Worm (Caenorhabditis elegans) whole organism, L3 larva: ENCODE measurements around the gene M163.22.

Experiments used
- R02D3.7 ChIP-seq: fragments of 150-350 bp; optimal IDR thresholded peaks from 2 replicates; lab custom pipeline; 2014; ENCODE audit warnings: missing biosample characterization, missing genetic modification characterization
- ZK546.5 ChIP-seq: sonication (generic microtip); optimal IDR thresholded peaks from 2 replicates; lab custom pipeline; 2017; ENCODE audit warnings: missing biosample characterization, missing genetic modification characterization
- aly-2 ChIP-seq: fragments of 150-350 bp; optimal IDR thresholded peaks from 2 replicates; lab custom pipeline; 2014; ENCODE audit warnings: missing biosample characterization, missing genetic modification characterization
- ama-1 ChIP-seq: fragments of 150-350 bp; optimal IDR thresholded peaks from 2 replicates; lab custom pipeline; 2018
- ceh-16 ChIP-seq: sonication (generic microtip); optimal IDR thresholded peaks from 2 replicates; lab custom pipeline; 2017; ENCODE audit warnings: missing biosample characterization, missing genetic modification characterization
- ceh-28 ChIP-seq: fragments of 150-350 bp; optimal IDR thresholded peaks from 2 replicates; lab custom pipeline; 2014; ENCODE audit warnings: missing biosample characterization, missing genetic modification reagents, missing genetic modification characterization
- ceh-82 ChIP-seq: fragments of 150-350 bp; optimal IDR thresholded peaks from 2 replicates; lab custom pipeline; 2014; ENCODE audit warnings: missing biosample characterization, missing genetic modification characterization
- ceh-9 ChIP-seq: sonication (generic microtip); optimal IDR thresholded peaks from 2 replicates; lab custom pipeline; 2018; ENCODE audit warnings: missing biosample characterization, missing genetic modification characterization
- daf-12 ChIP-seq: fragments of 150-350 bp; optimal IDR thresholded peaks from 2 replicates; lab custom pipeline; 2014; ENCODE audit warnings: missing biosample characterization, missing genetic modification reagents, missing genetic modification characterization
- egl-5 ChIP-seq: fragments of 150-350 bp; optimal IDR thresholded peaks from 2 replicates; lab custom pipeline; 2017; ENCODE audit warnings: missing biosample characterization, missing genetic modification reagents, missing genetic modification characterization, inconsistent platforms
- elt-1 ChIP-seq: fragments of 150-350 bp; optimal IDR thresholded peaks from 2 replicates; lab custom pipeline; 2014; ENCODE audit warnings: missing biosample characterization, missing genetic modification characterization
- elt-2 ChIP-seq: sonication (generic microtip); optimal IDR thresholded peaks from 2 replicates; lab custom pipeline; 2016; ENCODE audit warnings: missing genetic modification reagents, mild to moderate bottlenecking, missing genetic modification characterization, missing compliant biosample characterization
- elt-3 ChIP-seq, 3 experiments: fragments of 150-350 bp in 1 of 3; sonication (generic microtip) in 2 of 3; optimal IDR thresholded peaks; 2 replicates in 2 of 3; 4 replicates in 1 of 3; lab custom pipeline; 2014 to 2017; ENCODE audit warnings: missing biosample characterization in 3 of 3, missing genetic modification characterization in 3 of 3
- eor-1 ChIP-seq, 2 experiments: fragments of 150-350 bp; optimal IDR thresholded peaks; 2 replicates each; lab custom pipeline; 2014 to 2018; ENCODE audit warnings: missing biosample characterization in 2 of 2, missing genetic modification characterization in 2 of 2
- fkh-10 ChIP-seq: sonication (generic microtip); optimal IDR thresholded peaks from 2 replicates; lab custom pipeline; 2017; ENCODE audit warnings: missing biosample characterization, missing genetic modification reagents, missing genetic modification characterization
- fkh-2 ChIP-seq: fragments of 150-350 bp; optimal IDR thresholded peaks from 2 replicates; lab custom pipeline; 2014; ENCODE audit warnings: missing biosample characterization, missing genetic modification reagents, missing genetic modification characterization
- fos-1 ChIP-seq: fragments of 150-350 bp; optimal IDR thresholded peaks from 2 replicates; lab custom pipeline; 2014; ENCODE audit warnings: missing biosample characterization, missing genetic modification characterization
- jun-1 ChIP-seq: fragments of 150-350 bp; optimal IDR thresholded peaks from 2 replicates; lab custom pipeline; 2014; ENCODE audit warnings: missing biosample characterization, missing genetic modification reagents, missing genetic modification characterization
- lin-15B ChIP-seq: fragments of 150-350 bp; optimal IDR thresholded peaks from 2 replicates; lab custom pipeline; 2014; ENCODE audit warnings: missing biosample characterization, missing genetic modification characterization
- lin-39 ChIP-seq: fragments of 150-350 bp; optimal IDR thresholded peaks from 2 replicates; lab custom pipeline; 2018; ENCODE audit warnings: missing biosample characterization, missing genetic modification reagents, missing genetic modification characterization
- lsy-12 ChIP-seq: sonication (generic microtip); optimal IDR thresholded peaks from 2 replicates; lab custom pipeline; 2016; ENCODE audit warnings: mild to moderate bottlenecking, missing genetic modification characterization, missing compliant biosample characterization
- mdl-1 ChIP-seq: fragments of 150-350 bp; optimal IDR thresholded peaks from 2 replicates; lab custom pipeline; 2014; ENCODE audit warnings: missing biosample characterization, missing genetic modification characterization
- mml-1 ChIP-seq: fragments of 150-350 bp; sonication (generic microtip); optimal IDR thresholded peaks from 3 replicates; lab custom pipeline; 2014; ENCODE audit warnings: missing biosample characterization, missing genetic modification characterization
- nfya-1 ChIP-seq: sonication (generic microtip); optimal IDR thresholded peaks from 2 replicates; lab custom pipeline; 2017; ENCODE audit warnings: missing genetic modification characterization, mild to moderate bottlenecking, missing compliant biosample characterization, antibody characterized with exemption, moderate library complexity; ENCODE audit not compliant: insufficient read depth
- nhr-11 ChIP-seq: fragments of 150-350 bp; optimal IDR thresholded peaks from 2 replicates; lab custom pipeline; 2014; ENCODE audit warnings: missing biosample characterization, missing genetic modification characterization
- nhr-12 ChIP-seq: fragments of 150-350 bp; optimal IDR thresholded peaks from 2 replicates; lab custom pipeline; 2014; ENCODE audit warnings: missing biosample characterization, missing genetic modification characterization
- nhr-23 ChIP-seq: fragments of 150-350 bp; optimal IDR thresholded peaks from 2 replicates; lab custom pipeline; 2014; ENCODE audit warnings: missing biosample characterization, missing genetic modification reagents, missing genetic modification characterization
- nhr-237 ChIP-seq: fragments of 150-350 bp; optimal IDR thresholded peaks from 2 replicates; lab custom pipeline; 2014; ENCODE audit warnings: missing biosample characterization, missing genetic modification characterization
- nhr-25 ChIP-seq: sonication (generic microtip); optimal IDR thresholded peaks from 2 replicates; lab custom pipeline; 2017; ENCODE audit warnings: missing biosample characterization, missing genetic modification characterization
- nhr-28 ChIP-seq: fragments of 150-350 bp; optimal IDR thresholded peaks from 2 replicates; lab custom pipeline; 2014; ENCODE audit warnings: missing biosample characterization, missing genetic modification characterization
- nhr-43 ChIP-seq: sonication (generic microtip); optimal IDR thresholded peaks from 2 replicates; lab custom pipeline; 2016; ENCODE audit warnings: mild to moderate bottlenecking, missing genetic modification characterization, missing compliant biosample characterization; ENCODE audit not compliant: poor library complexity, severe bottlenecking
- nhr-77 ChIP-seq: fragments of 150-350 bp; optimal IDR thresholded peaks from 2 replicates; lab custom pipeline; 2014; ENCODE audit warnings: missing biosample characterization, missing genetic modification characterization
- pha-4 ChIP-seq: fragments of 150-350 bp; optimal IDR thresholded peaks from 2 replicates; lab custom pipeline; 2014; ENCODE audit warnings: missing biosample characterization, missing genetic modification reagents, missing genetic modification characterization
- skn-1 ChIP-seq: fragments of 150-350 bp; optimal IDR thresholded peaks from 2 replicates; lab custom pipeline; 2014; ENCODE audit warnings: missing biosample characterization, missing genetic modification characterization
- snpc-4 ChIP-seq: fragments of 150-350 bp; optimal IDR thresholded peaks from 2 replicates; lab custom pipeline; 2014; ENCODE audit warnings: missing biosample characterization, missing genetic modification characterization
- tbx-2 ChIP-seq: sonication (generic microtip); optimal IDR thresholded peaks from 2 replicates; lab custom pipeline; 2016; ENCODE audit warnings: mild to moderate bottlenecking, missing genetic modification characterization, missing compliant biosample characterization
- unc-39 ChIP-seq: sonication (generic microtip); optimal IDR thresholded peaks from 4 replicates; lab custom pipeline; 2017; ENCODE audit warnings: missing biosample characterization, missing genetic modification characterization
- zag-1 ChIP-seq: fragments of 150-350 bp; optimal IDR thresholded peaks from 2 replicates; lab custom pipeline; 2014; ENCODE audit warnings: missing biosample characterization, missing genetic modification characterization
- ztf-11 ChIP-seq: fragments of 150-350 bp; optimal IDR thresholded peaks from 2 replicates; lab custom pipeline; 2014; ENCODE audit warnings: missing biosample characterization, missing genetic modification characterization
- ztf-4 ChIP-seq: fragments of 150-350 bp; optimal IDR thresholded peaks from 2 replicates; lab custom pipeline; 2014; ENCODE audit warnings: missing biosample characterization, missing genetic modification characterization

M163.22 gene

DNA sequence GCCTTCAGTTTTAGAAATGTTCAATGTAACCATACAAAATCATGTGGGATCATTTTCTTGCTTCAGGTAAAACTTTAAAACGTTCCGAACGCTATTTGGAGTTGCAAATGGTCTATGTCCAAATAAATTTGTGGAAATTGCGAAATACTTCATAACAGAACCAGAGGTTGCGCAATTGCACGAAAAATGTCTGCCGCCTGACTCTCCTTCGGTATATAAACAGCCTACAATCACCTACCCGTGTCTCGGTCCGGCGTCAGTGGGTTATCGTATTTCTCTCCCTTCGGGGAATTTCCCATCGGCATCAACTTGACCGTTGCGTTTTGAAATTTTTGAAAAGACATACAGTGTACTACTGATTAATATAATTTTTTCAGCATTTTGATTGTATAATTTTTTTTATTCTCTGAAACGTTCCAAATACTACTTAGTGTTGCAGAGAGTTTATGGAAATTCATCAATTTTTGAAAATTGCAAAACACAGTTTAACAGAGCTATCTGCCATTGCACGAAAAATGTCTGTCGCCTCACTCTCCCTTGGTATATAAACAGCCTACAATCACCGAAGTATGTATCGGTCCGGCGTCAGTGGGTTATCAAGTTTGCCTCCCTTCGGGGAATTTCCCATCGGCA, 11.0 kb downstream of the M163.22 start:
- TF ChIP-seq elt-2 (peak; percentile 38), lsy-12 (peak; percentile 14), jun-1 (tag; lab: Kevin White, UChicago) (peak; percentile 68), elt-3 (tag; optimal IDR thresholded peaks at IDR 0.05; lab: Kevin White, UChicago) (peak in 1 of 3 experiments; percentile 22), skn-1 (tag; lab: Kevin White, UChicago) (peak; percentile 73), ceh-28 (tag; lab: Kevin White, UChicago) (peak; percentile 0), daf-12 (tag; lab: Kevin White, UChicago) (no peak), fos-1 (tag; lab: Kevin White, UChicago) (no peak), nhr-23 (tag; lab: Kevin White, UChicago) (peak; percentile 69), fkh-10 (GFP tag; lab: Kevin White, UChicago) (no peak), tbx-2 (peak; percentile 68), nhr-43 (peak; percentile 82), snpc-4 (tag; lab: Kevin White, UChicago) (peak; percentile 98), nhr-25 (tag; lab: Kevin White, UChicago) (peak; percentile 22)

DNA sequence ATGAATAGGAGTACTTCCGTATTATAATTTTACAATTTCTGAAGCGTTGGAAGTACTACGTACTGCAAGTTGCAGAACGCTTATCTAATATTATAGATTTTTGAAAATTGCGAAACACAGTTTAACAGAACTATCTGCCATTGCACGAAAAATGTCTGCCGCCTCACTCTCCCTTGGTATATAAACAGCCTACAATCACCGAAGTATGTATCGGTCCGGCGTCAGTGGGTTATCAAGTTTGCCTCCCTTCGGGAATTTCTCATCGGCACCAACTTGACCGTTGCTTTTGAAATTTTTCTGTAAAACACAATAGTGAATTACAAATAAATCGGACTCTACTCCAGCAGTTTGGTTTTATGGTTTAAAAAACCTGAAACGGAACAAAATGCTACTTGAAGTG, 11.6 kb downstream of the M163.22 start:
- TF ChIP-seq snpc-4 (tag; lab: Kevin White, UChicago) = peak; percentile 92
- TF ChIP-seq elt-2 = peak; percentile 17
- TF ChIP-seq unc-39 (tag; lab: Kevin White, UChicago) = no peak
- no peak for TF ChIP-seq ceh-9
- no peak for TF ChIP-seq nhr-11

DNA sequence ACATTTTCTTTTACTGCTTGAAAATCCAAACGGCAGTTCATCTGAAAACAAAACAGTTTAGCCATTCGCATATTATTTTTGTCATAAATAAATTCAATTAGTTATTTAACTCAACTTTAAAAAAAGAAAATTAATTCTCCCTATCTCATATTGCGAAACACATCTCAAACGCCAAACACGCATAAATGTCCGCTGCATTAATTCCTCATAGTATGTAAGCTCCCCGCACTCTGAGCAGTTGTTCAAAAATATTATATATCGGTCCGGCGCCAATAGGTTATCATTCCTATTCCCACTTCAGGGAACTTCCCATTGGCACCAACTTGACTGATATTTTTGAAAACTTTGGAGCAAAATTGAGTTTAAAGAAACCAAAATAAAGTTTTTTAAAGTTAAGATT, 12.5 kb downstream of the M163.22 start:
- TF ChIP-seq snpc-4 (tag; lab: Kevin White, UChicago) = peak; percentile 98
- no peak for TF ChIP-seq nhr-23 (tag; lab: Kevin White, UChicago)
- TF ChIP-seq nfya-1 = peak; percentile 36
- peak; percentile 25 for TF ChIP-seq ceh-82 (tag; lab: Kevin White, UChicago)

DNA sequence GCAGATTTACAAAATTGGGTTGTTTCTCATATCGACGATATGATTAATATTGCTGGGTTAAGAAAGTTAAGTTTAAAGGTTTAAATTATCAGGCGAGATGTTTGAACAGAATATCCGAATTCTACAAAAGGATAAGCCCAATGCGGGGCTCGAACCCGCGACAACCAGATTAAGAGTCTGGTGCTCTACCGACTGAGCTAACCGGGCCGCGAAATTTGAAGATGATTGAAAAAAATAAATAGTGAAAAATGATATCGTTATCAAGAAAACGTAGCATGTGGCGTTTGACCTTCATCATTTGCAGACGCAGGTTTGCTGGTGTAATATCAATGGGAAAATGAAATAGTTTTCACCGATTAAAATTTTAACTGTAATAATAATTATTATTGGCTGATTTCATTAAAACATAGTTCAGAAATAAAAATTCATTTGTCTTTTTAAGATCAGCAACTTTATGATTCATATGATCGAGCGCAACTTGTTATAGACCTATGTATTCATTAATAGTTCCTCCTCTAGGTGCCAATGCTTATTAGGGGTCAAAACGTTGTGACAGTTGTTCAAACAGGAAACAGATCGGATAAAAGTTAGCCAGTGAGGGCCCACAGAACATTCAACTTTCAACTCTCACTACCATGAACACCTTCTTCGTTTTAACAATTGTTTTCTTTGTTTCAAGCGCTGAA, 13.2 kb downstream of the M163.22 start, which contains the start of gene M163.11:
TSS of gene M163.11 (plus strand) at position 636 of the 686 bp plus-strand sequence.
- peak; percentile 36 for TF ChIP-seq elt-2
- TF ChIP-seq aly-2 = no peak
- TF ChIP-seq lin-39 (tag; lab: Kevin White, UChicago) = no peak
- TF ChIP-seq jun-1 (tag; lab: Kevin White, UChicago) = no peak
- TF ChIP-seq nhr-25 (tag; lab: Kevin White, UChicago) = peak; percentile 8
- TF ChIP-seq mdl-1 (tag; lab: Kevin White, UChicago) = no peak
- TF ChIP-seq ceh-16 (tag; lab: Kevin White, UChicago) = no peak
- TF ChIP-seq ama-1 (lab: Kevin White, UChicago) = no peak
- TF ChIP-seq elt-3 (tag; optimal IDR thresholded peaks at IDR 0.05; lab: Kevin White, UChicago) = no peak
- no peak for TF ChIP-seq egl-5
- peak; percentile 71 for TF ChIP-seq nhr-43
- TF ChIP-seq nhr-23 (tag; lab: Kevin White, UChicago) = no peak
- no peak for TF ChIP-seq nhr-28
- no peak for TF ChIP-seq zag-1 (tag; lab: Kevin White, UChicago)
- no peak for TF ChIP-seq nfya-1
- no peak for TF ChIP-seq unc-39 (tag; lab: Kevin White, UChicago)
- peak; percentile 3 for TF ChIP-seq lsy-12
- TF ChIP-seq mml-1 (tag; lab: Kevin White, UChicago) = no peak
- TF ChIP-seq ztf-11 (tag; lab: Kevin White, UChicago) = no peak

DNA sequence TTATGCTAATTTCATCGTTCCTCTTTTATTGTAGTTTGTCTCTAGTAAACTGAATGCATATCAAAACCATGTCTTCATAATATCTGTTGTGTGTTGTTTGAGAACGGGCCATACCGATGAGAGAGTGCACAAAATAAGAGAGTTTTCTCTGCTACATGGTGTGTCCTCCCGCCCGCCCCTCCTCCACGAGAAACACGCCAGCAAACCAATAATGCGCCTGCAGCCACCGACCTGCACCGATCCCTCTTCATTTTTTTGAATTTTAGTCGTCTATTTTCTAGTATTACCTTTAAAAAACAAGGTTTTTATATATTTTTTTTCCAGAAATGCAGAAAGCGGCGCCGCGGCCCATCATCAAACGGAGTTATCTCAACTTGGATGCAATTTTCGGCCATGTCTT, 14.6 kb downstream of the M163.22 start, which contains the start of gene gfi-3:
TSS of gene gfi-3 (plus strand) at position 325 of the 400 bp plus-strand sequence.
- TF ChIP-seq ceh-16 (tag; lab: Kevin White, UChicago) (no peak), ceh-82 (tag; lab: Kevin White, UChicago) (peak; percentile 13), mdl-1 (tag; lab: Kevin White, UChicago) (no peak), ZK546.5 (tag; lab: Kevin White, UChicago) (no peak), elt-1 (tag; lab: Kevin White, UChicago) (peak; percentile 17), aly-2 (no peak), zag-1 (tag; lab: Kevin White, UChicago) (no peak), ceh-9 (no peak), egl-5 (no peak), eor-1 (tag; optimal IDR thresholded peaks at IDR 0.05; lab: Kevin White, UChicago) (no peak), pha-4 (tag; lab: Kevin White, UChicago) (peak; percentile 85), ztf-4 (tag; lab: Kevin White, UChicago) (no peak), tbx-2 (peak; percentile 57), snpc-4 (tag; lab: Kevin White, UChicago) (peak; percentile 93), nhr-28 (no peak), lin-15B (tag; lab: Kevin White, UChicago) (peak; percentile 51), fos-1 (tag; lab: Kevin White, UChicago) (no peak), ztf-11 (tag; lab: Kevin White, UChicago) (no peak), fkh-2 (no peak), elt-3 (tag; optimal IDR thresholded peaks at IDR 0.05; lab: Kevin White, UChicago) (no peak), R02D3.7 (tag; lab: Kevin White, UChicago) (peak; percentile 51), nhr-11 (peak; percentile 40), unc-39 (tag; lab: Kevin White, UChicago) (no peak), nhr-77 (tag; lab: Kevin White, UChicago) (no peak), nhr-237 (tag; lab: Kevin White, UChicago) (no peak), nhr-23 (tag; lab: Kevin White, UChicago) (peak; percentile 86), nhr-43 (peak; percentile 75), mml-1 (tag; lab: Kevin White, UChicago) (no peak), nhr-12 (tag; lab: Kevin White, UChicago) (no peak)
